Worm (Caenorhabditis elegans): ENCODE results near the gene srxa-11.
A peak's percentile ranks its signal among the peaks of the same experiment; 100 is the strongest.

Gene srxa-11

DNA sequence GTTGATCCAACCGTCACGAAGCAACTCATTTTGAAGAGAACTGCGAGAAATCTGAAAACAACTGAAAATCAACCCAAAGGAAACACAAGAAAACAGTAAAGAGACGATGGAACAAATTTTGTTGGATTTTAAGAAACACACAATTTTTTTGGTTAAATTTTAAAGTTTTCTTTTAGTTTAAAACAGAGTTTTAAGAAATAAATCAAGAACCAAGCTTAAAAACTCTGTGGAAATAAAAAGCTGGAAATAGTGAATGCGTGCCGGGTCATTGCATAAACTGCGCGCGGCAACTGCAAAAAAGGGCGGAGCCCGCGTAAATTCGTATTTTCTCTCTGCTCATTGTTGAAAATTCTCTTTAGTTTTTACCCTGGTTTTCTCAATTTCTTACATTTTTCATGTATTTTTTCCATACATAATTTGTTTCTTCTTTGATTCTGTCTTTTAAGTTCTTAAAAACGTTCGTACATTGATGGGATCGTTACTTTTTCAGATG, 38.0 kb downstream of the srxa-11 start, which contains the start of the genes algn-13 and R10D12.13 (continued):
- TF ChIP-seq ceh-100 (GFP tag; IDR thresholded peaks at IDR 0.05) (peak; percentile 76), nhr-80 (tag; optimal IDR thresholded peaks at IDR 0.05) (peak; percentile 8), ZK185.1 (tag; optimal IDR thresholded peaks at IDR 0.05; ENCODE audit: poor library complexity, severe bottlenecking) (peak; percentile 79), F23B12.7 (tag; optimal IDR thresholded peaks at IDR 0.05; ENCODE audit: insufficient read depth) (peak; percentile 31), snpc-1.1 (tag; optimal IDR thresholded peaks at IDR 0.05; ENCODE audit: insufficient read depth) (peak; percentile 82), mcd-1 (GFP tag; IDR thresholded peaks at IDR 0.05) (peak; percentile 75), unc-130 (GFP tag; optimal IDR thresholded peaks at IDR 0.05) (peak; percentile 41), F33H1.4 (GFP tag; IDR thresholded peaks at IDR 0.05) (peak; percentile 59), pbrm-1 (GFP tag; IDR thresholded peaks at IDR 0.05) (peak; percentile 78), ztf-22 (GFP tag; optimal IDR thresholded peaks at IDR 0.05) (no peak), dpl-1 (GFP tag; optimal IDR thresholded peaks at IDR 0.05) (peak; percentile 51), tlf-1 (GFP tag; optimal IDR thresholded peaks at IDR 0.05) (peak; percentile 41), ceh-27 (GFP tag; optimal IDR thresholded peaks at IDR 0.05) (peak; percentile 16)

ce11 chrV:13963279-13963976, 39.5 kb downstream of the srxa-11 start, which contains the start of gene sao-1:
Gene sao-1 (plus strand): TSS chrV:13963926.
- 0 out of 2 replicates have a peak, but pooled peaks have one; percentile 22 for TF ChIP-seq Y79H2A.3 (GFP tag; conservative IDR thresholded peaks at IDR 0.05)
- no peak for TF ChIP-seq F57A8.1 (GFP tag; optimal IDR thresholded peaks at IDR 0.05)
